Worm (Caenorhabditis elegans): Measurements from ENCODE around the gene K02G10.5.

The K02G10.5 gene

ce11 chrX:4691148-4691773 lies at the start of gene K02G10.5:
K02G10.5 (minus strand) TSS chrX:4691198.
- TF ChIP-seq xbp-1 (tag; optimal IDR thresholded peaks at IDR 0.05) (no peak), lin-35 (GFP tag; optimal IDR thresholded peaks at IDR 0.05) (no peak), unc-86 (tag; optimal IDR thresholded peaks at IDR 0.05) (no peak), ces-1 (GFP tag; optimal IDR thresholded peaks at IDR 0.05) (no peak), skn-1 (tag; optimal IDR thresholded peaks at IDR 0.05) (no peak), nhr-85 (tag) (no peak)

- peak; percentile 54; the same call in 1 of the 2 replicates for TF ChIP-seq mab-9 (GFP tag; IDR thresholded peaks at IDR 0.05)
- no peak for TF ChIP-seq skn-1 (tag; optimal IDR thresholded peaks at IDR 0.05)
- TF ChIP-seq unc-98 (GFP tag; IDR thresholded peaks at IDR 0.05) = no peak
- no peak for TF ChIP-seq tlp-1 (tag; optimal IDR thresholded peaks at IDR 0.05)
- TF ChIP-seq lin-39 (tag; optimal IDR thresholded peaks at IDR 0.05) = no peak
- TF ChIP-seq lin-14 (GFP tag; optimal IDR thresholded peaks at IDR 0.05) = peak; percentile 9
Measured at ce11 chrX:4740630-4741029, 49.6 kb upstream of the K02G10.5 start.

- TF ChIP-seq fkh-4 (tag; optimal IDR thresholded peaks at IDR 0.05; ENCODE audit: borderline replicate concordance) (no peak), aha-1 (tag; optimal IDR thresholded peaks at IDR 0.05) (no peak), snpc-4 (tag; optimal IDR thresholded peaks at IDR 0.05) (no peak), ceh-82 (tag; optimal IDR thresholded peaks at IDR 0.05) (no peak), mep-1 (tag; optimal IDR thresholded peaks at IDR 0.05) (no peak)
Measured at ce11 chrX:4732752-4733151, 41.8 kb upstream of the K02G10.5 start, which contains the start of gene aman-1. aman-1 (plus strand) TSS chrX:4733095.

- TF ChIP-seq pag-3 (tag; optimal IDR thresholded peaks at IDR 0.05; ENCODE audit: borderline replicate concordance, insufficient read depth) (no peak), unc-30 (tag; optimal IDR thresholded peaks at IDR 0.05) (no peak), rnt-1 (tag; optimal IDR thresholded peaks at IDR 0.05) (no peak), nhr-19 (GFP tag; conservative IDR thresholded peaks at IDR 0.05) (no peak), sup-37 (GFP tag; optimal IDR thresholded peaks at IDR 0.05) (no peak), hlh-4 (tag; optimal IDR thresholded peaks at IDR 0.05) (no peak), sox-4 (tag; optimal IDR thresholded peaks at IDR 0.05) (no peak), nhr-71 (tag; optimal IDR thresholded peaks at IDR 0.05) (no peak), unc-98 (GFP tag; IDR thresholded peaks at IDR 0.05) (no peak), ceh-8 (GFP tag; optimal IDR thresholded peaks at IDR 0.05) (no peak), nhr-84 (tag; optimal IDR thresholded peaks at IDR 0.05) (no peak), ces-1 (GFP tag; optimal IDR thresholded peaks at IDR 0.05) (no peak), snu-23 (GFP tag; optimal IDR thresholded peaks at IDR 0.05) (no peak), egl-27 (tag; optimal IDR thresholded peaks at IDR 0.05) (no peak), lin-39 (tag; optimal IDR thresholded peaks at IDR 0.05) (no peak), sptf-1 (tag; optimal IDR thresholded peaks at IDR 0.05) (no peak), ceh-88 (GFP tag; IDR thresholded peaks at IDR 0.05) (no peak)
Measured at ce11 chrX:4727388-4727787, 36.4 kb upstream of the K02G10.5 start, which contains the start of gene acc-3. acc-3 (minus strand) TSS chrX:4727488.

ce11 chrX:4720603-4721529 lies 29.9 kb upstream of the K02G10.5 start, which contains the start of gene F55D10.4:
F55D10.4 (minus strand) TSS chrX:4720653.
- TF ChIP-seq fkh-8 (tag; optimal IDR thresholded peaks at IDR 0.05) (peak; percentile 54), sox-4 (tag; optimal IDR thresholded peaks at IDR 0.05) (no peak), jun-1 (tag; optimal IDR thresholded peaks at IDR 0.05) (no peak), lsy-2 (tag; optimal IDR thresholded peaks at IDR 0.05) (peak in 1 of 2 experiments; percentile 4), fos-1 (tag; optimal IDR thresholded peaks at IDR 0.05) (no peak), tlp-1 (tag; optimal IDR thresholded peaks at IDR 0.05) (no peak), lin-14 (GFP tag; optimal IDR thresholded peaks at IDR 0.05) (peak; percentile 66), unc-98 (GFP tag; IDR thresholded peaks at IDR 0.05) (no peak), nhr-47 (tag; optimal IDR thresholded peaks at IDR 0.05) (peak; percentile 19), efl-1 (optimal IDR thresholded peaks at IDR 0.05) (no peak), efl-1 (GFP tag; optimal IDR thresholded peaks at IDR 0.05 in 1 of 2) (no peak), hlh-4 (tag; optimal IDR thresholded peaks at IDR 0.05) (no peak)

All from whole organism, L1 larva.